Worm (Caenorhabditis elegans) whole organism, young adult: ENCODE data around the gene F48F5.8.

Experiments used
- athp-1 ChIP-seq: sonication (generic microtip); optimal IDR thresholded peaks from 2 replicates; lab custom pipeline; 2017; ENCODE audit warnings: mild to moderate bottlenecking, missing genetic modification characterization, missing compliant biosample characterization
- chd-7 ChIP-seq: sonication (generic microtip); optimal IDR thresholded peaks from 2 replicates; lab custom pipeline; 2016; ENCODE audit warnings: mild to moderate bottlenecking, missing genetic modification characterization, moderate library complexity, missing compliant biosample characterization
- dpl-1 ChIP-seq: fragments of 150-350 bp; optimal IDR thresholded peaks from 2 replicates; lab custom pipeline; 2014; ENCODE audit warnings: missing biosample characterization, missing genetic modification reagents, missing genetic modification characterization
- repo-1 ChIP-seq: sonication (generic microtip); optimal IDR thresholded peaks from 2 replicates; lab custom pipeline; 2017; ENCODE audit warnings: mild to moderate bottlenecking, missing genetic modification characterization, missing compliant biosample characterization

- TF ChIP-seq repo-1 (tag; lab: Kevin White, UChicago) = no peak
- no peak for TF ChIP-seq athp-1 (tag; lab: Kevin White, UChicago)
- TF ChIP-seq chd-7 (tag; lab: Kevin White, UChicago) = no peak
- no peak for TF ChIP-seq dpl-1 (GFP tag; lab: Kevin White, UChicago)
Observed at ce11 chrV:20393773-20394172, 31.4 kb upstream of the F48F5.8 start, which contains the start of gene cnc-7.
